Fruit fly (Drosophila melanogaster) whole organism, embryonic: Measurements from ENCODE around the gene CG11596.

ENCODE experiments used
- CG10543 ChIP-seq: fragments of 200-800 bp; sonication (Bioruptor generic); optimal IDR thresholded peaks from 3 replicates; lab custom pipeline; 2017; ENCODE audit warnings: missing biosample characterization, mild to moderate bottlenecking, missing genetic modification characterization, moderate library complexity
- CG11085 ChIP-seq: fragments of 200-800 bp; sonication (Bioruptor generic); IDR thresholded peaks from 2 replicates; pipeline ENCODE4 v1.3.6; 2022; ENCODE audit warnings: missing biosample characterization, missing genetic modification characterization
- CG11093 ChIP-seq: fragments of 200-800 bp; sonication (Bioruptor generic); IDR thresholded peaks from 3 replicates; pipeline ENCODE4 v1.3.6; 2022; ENCODE audit warnings: missing biosample characterization, missing genetic modification characterization
- CG11504 ChIP-seq: fragments of 200-800 bp; sonication (Bioruptor generic); optimal IDR thresholded peaks from 3 replicates; lab custom pipeline; 2019; ENCODE audit warnings: missing biosample characterization, mild to moderate bottlenecking, missing genetic modification characterization, moderate library complexity
- CG11723 ChIP-seq: fragments of 200-800 bp; sonication (Bioruptor generic); optimal IDR thresholded peaks from 2 replicates; lab custom pipeline; 2017; ENCODE audit warnings: missing biosample characterization, mild to moderate bottlenecking, missing genetic modification characterization
- CG14441 ChIP-seq: fragments of 200-800 bp; sonication (Bioruptor generic); IDR thresholded peaks from 2 replicates; pipeline ENCODE4 v1.3.6; 2022; ENCODE audit warnings: missing biosample characterization, missing genetic modification characterization
- CG17829 ChIP-seq: fragments of 200-800 bp; optimal IDR thresholded peaks from 2 replicates; lab custom pipeline; 2019; ENCODE audit warnings: missing biosample characterization, mild to moderate bottlenecking, missing genetic modification characterization, moderate library complexity
- CG1832 ChIP-seq: fragments of 200-800 bp; sonication (Bioruptor generic); optimal IDR thresholded peaks from 2 replicates; lab custom pipeline; 2017; ENCODE audit warnings: missing biosample characterization, mild to moderate bottlenecking, missing genetic modification characterization, inconsistent platforms
- CG2120 ChIP-seq: fragments of 200-800 bp; sonication (Bioruptor generic); optimal IDR thresholded peaks from 3 replicates; lab custom pipeline; 2016; ENCODE audit warnings: missing biosample characterization, missing genetic modification characterization
- CG2712 ChIP-seq: fragments of 200-800 bp; optimal IDR thresholded peaks from 3 replicates; lab custom pipeline; 2019; ENCODE audit warnings: missing biosample characterization, mild to moderate bottlenecking, missing genetic modification characterization, moderate library complexity
- CG3995 ChIP-seq: fragments of 200-800 bp; sonication (Bioruptor generic); optimal IDR thresholded peaks from 3 replicates; lab custom pipeline; 2016; ENCODE audit warnings: missing biosample characterization, missing genetic modification characterization
- CG4424 ChIP-seq: fragments of 200-800 bp; sonication (Bioruptor generic); optimal IDR thresholded peaks from 3 replicates; lab custom pipeline; 2016; ENCODE audit warnings: missing biosample characterization, missing genetic modification characterization
- CG5180 ChIP-seq: fragments of 200-800 bp; sonication (Bioruptor generic); optimal IDR thresholded peaks from 3 replicates; lab custom pipeline; 2017; ENCODE audit warnings: missing biosample characterization, missing genetic modification characterization, mild to moderate bottlenecking, moderate library complexity, missing genetic modification reagents
- CG6254 ChIP-seq: fragments of 200-800 bp; sonication (Bioruptor generic); optimal IDR thresholded peaks from 3 replicates; lab custom pipeline; 2017; ENCODE audit warnings: mild to moderate bottlenecking, missing biosample characterization, missing genetic modification reagents, missing genetic modification characterization
- CG6689 ChIP-seq: fragments of 200-800 bp; sonication (Bioruptor generic); IDR thresholded peaks from 2 replicates; pipeline ENCODE4 v1.3.6; 2022; ENCODE audit warnings: missing biosample characterization, missing genetic modification characterization
- CG6791 ChIP-seq: fragments of 200-800 bp; sonication (Bioruptor generic); IDR thresholded peaks from 3 replicates; pipeline ENCODE4 v1.3.6; 2022; ENCODE audit warnings: missing biosample characterization, missing genetic modification characterization; ENCODE audit not compliant: partially characterized antibody
- CG8281 ChIP-seq: fragments of 200-800 bp; sonication (Bioruptor generic); optimal IDR thresholded peaks from 2 replicates; lab custom pipeline; 2018; ENCODE audit warnings: missing biosample characterization, mild to moderate bottlenecking, missing genetic modification characterization, moderate library complexity
- CG8290 ChIP-seq, 3 experiments: fragments of 200-800 bp; sonication (Bioruptor generic); optimal IDR thresholded peaks; 2 replicates each; lab custom pipeline; 2016 to 2019; ENCODE audit warnings: missing biosample characterization in 3 of 3, missing genetic modification characterization in 3 of 3, mild to moderate bottlenecking in 2 of 3, moderate library complexity in 1 of 3
- CG8944 ChIP-seq: fragments of 200-800 bp; sonication (Bioruptor generic); optimal IDR thresholded peaks from 3 replicates; lab custom pipeline; 2016; ENCODE audit warnings: missing biosample characterization, missing genetic modification characterization
- CG9437 ChIP-seq: fragments of 200-800 bp; sonication (Bioruptor generic); optimal IDR thresholded peaks from 2 replicates; lab custom pipeline; 2018; ENCODE audit warnings: missing biosample characterization, mild to moderate bottlenecking, missing genetic modification characterization
- CkIIα-i1 ChIP-seq: fragments of 200-800 bp; sonication (Bioruptor generic); IDR thresholded peaks from 2 replicates; pipeline ENCODE4 v1.3.6; 2022; ENCODE audit warnings: missing biosample characterization, missing genetic modification characterization
- Dfd ChIP-seq, 2 experiments: fragments of >200 bp; optimal IDR thresholded peaks; 2 replicates each; lab custom pipeline; 2017; ENCODE audit warnings: missing biosample characterization in 2 of 2, missing genetic modification characterization in 2 of 2
- Drgx ChIP-seq: fragments of 200-800 bp; sonication (Bioruptor generic); IDR thresholded peaks from 2 replicates; pipeline ENCODE4 v1.3.6; 2022; ENCODE audit warnings: missing biosample characterization, missing genetic modification characterization
- ERR ChIP-seq: fragments of 200-800 bp; sonication (Bioruptor generic); optimal IDR thresholded peaks from 2 replicates; lab custom pipeline; 2016; ENCODE audit warnings: missing biosample characterization, missing genetic modification characterization
- Elba2 ChIP-seq: fragments of 200-800 bp; sonication (Bioruptor generic); optimal IDR thresholded peaks from 3 replicates; lab custom pipeline; 2016; ENCODE audit warnings: missing biosample characterization, missing genetic modification characterization
- Fer3 ChIP-seq: fragments of 200-800 bp; sonication (Bioruptor generic); optimal IDR thresholded peaks from 2 replicates; lab custom pipeline; 2018; ENCODE audit warnings: missing biosample characterization, mild to moderate bottlenecking, missing genetic modification characterization, moderate library complexity
- Hr51 ChIP-seq, 2 experiments: fragments of 200-800 bp; sonication (Bioruptor generic); optimal IDR thresholded peaks; 2 replicates in 1 of 2; 3 replicates in 1 of 2; lab custom pipeline; 2016 to 2018; ENCODE audit warnings: missing biosample characterization in 2 of 2, missing genetic modification characterization in 2 of 2, mild to moderate bottlenecking in 1 of 2, moderate library complexity in 1 of 2
- Lhr ChIP-seq: fragments of 200-800 bp; sonication (Bioruptor generic); optimal IDR thresholded peaks from 3 replicates; lab custom pipeline; 2017; ENCODE audit warnings: mild to moderate bottlenecking, missing biosample characterization, missing genetic modification reagents, missing genetic modification characterization
- MESR4 ChIP-seq: fragments of 200-800 bp; sonication (Bioruptor generic); optimal IDR thresholded peaks from 2 replicates; lab custom pipeline; 2018; ENCODE audit warnings: missing biosample characterization, mild to moderate bottlenecking, missing genetic modification characterization, moderate library complexity
- PHDP ChIP-seq: fragments of 200-800 bp; sonication (Bioruptor generic); optimal IDR thresholded peaks from 3 replicates; lab custom pipeline; 2018; ENCODE audit warnings: missing biosample characterization, mild to moderate bottlenecking, missing genetic modification characterization, moderate library complexity
- Trl ChIP-seq, 3 experiments: fragments of >200 bp in 2 of 3; fragments of 200-800 bp in 1 of 3; sonication (Bioruptor generic) in 1 of 3; optimal IDR thresholded peaks; 2 replicates in 1 of 3; 3 replicates in 2 of 3; lab custom pipeline; 2016 to 2017; ENCODE audit warnings: missing biosample characterization in 1 of 3, missing genetic modification characterization in 1 of 3
- YL-1 ChIP-seq: fragments of 200-800 bp; sonication (Bioruptor generic); optimal IDR thresholded peaks from 3 replicates; lab custom pipeline; 2017; ENCODE audit warnings: missing biosample characterization, mild to moderate bottlenecking, missing genetic modification characterization
- ap ChIP-seq: fragments of 200-800 bp; sonication (Bioruptor generic); IDR thresholded peaks from 2 replicates; pipeline ENCODE4 v1.3.6; 2022; ENCODE audit warnings: missing biosample characterization, missing genetic modification characterization
- bab2 ChIP-seq: fragments of 200-800 bp; sonication (Bioruptor generic); optimal IDR thresholded peaks from 2 replicates; lab custom pipeline; 2016; ENCODE audit warnings: missing biosample characterization, missing genetic modification characterization
- ewg ChIP-seq: fragments of 200-800 bp; sonication (Bioruptor generic); optimal IDR thresholded peaks from 3 replicates; lab custom pipeline; 2017; ENCODE audit warnings: mild to moderate bottlenecking, missing biosample characterization, missing genetic modification reagents, missing genetic modification characterization
- gsb-n ChIP-seq: fragments of 200-800 bp; sonication (Bioruptor generic); optimal IDR thresholded peaks from 3 replicates; lab custom pipeline; 2018; ENCODE audit warnings: missing biosample characterization, mild to moderate bottlenecking, missing genetic modification characterization
- hb ChIP-seq: fragments of 200-800 bp; sonication (Bioruptor generic); IDR thresholded peaks from 3 replicates; pipeline ENCODE4 v1.3.6; 2022; ENCODE audit warnings: missing biosample characterization, missing genetic modification characterization; ENCODE audit not compliant: partially characterized antibody
- inv ChIP-seq: fragments of 200-800 bp; sonication (Bioruptor generic); IDR thresholded peaks from 2 replicates; pipeline ENCODE4 v1.3.6; 2022; ENCODE audit warnings: missing biosample characterization, missing genetic modification characterization; ENCODE audit not compliant: partially characterized antibody
- jigr1 ChIP-seq: fragments of 200-800 bp; sonication (Bioruptor generic); IDR thresholded peaks from 3 replicates; pipeline ENCODE4 v1.3.6; 2022; ENCODE audit warnings: missing biosample characterization, missing genetic modification characterization
- kni ChIP-seq: fragments of 200-800 bp; sonication (Bioruptor generic); optimal IDR thresholded peaks from 3 replicates; lab custom pipeline; 2017; ENCODE audit warnings: mild to moderate bottlenecking, missing biosample characterization, missing genetic modification reagents, missing genetic modification characterization
- pnt ChIP-seq: fragments of 200-800 bp; sonication (Bioruptor generic); optimal IDR thresholded peaks from 3 replicates; lab custom pipeline; 2016; ENCODE audit warnings: missing biosample characterization, missing genetic modification characterization
- sc ChIP-seq, 3 experiments: fragments of >200 bp in 2 of 3; fragments of 200-800 bp in 1 of 3; sonication (Bioruptor generic) in 1 of 3; optimal IDR thresholded peaks; 2 replicates in 2 of 3; 3 replicates in 1 of 3; lab custom pipeline; 2017; ENCODE audit warnings: mild to moderate bottlenecking in 1 of 3, missing biosample characterization in 1 of 3, missing genetic modification characterization in 1 of 3, missing genetic modification reagents in 1 of 3
- shn ChIP-seq: fragments of 200-800 bp; sonication (Bioruptor generic); optimal IDR thresholded peaks from 3 replicates; lab custom pipeline; 2016; ENCODE audit warnings: missing biosample characterization, missing genetic modification characterization
- sisA ChIP-seq: fragments of 200-800 bp; sonication (Bioruptor generic); IDR thresholded peaks from 2 replicates; pipeline ENCODE4 v1.3.6; 2022; ENCODE audit warnings: missing biosample characterization, missing genetic modification characterization
- slp2 ChIP-seq: fragments of 200-800 bp; sonication (Bioruptor generic); optimal IDR thresholded peaks from 2 replicates; lab custom pipeline; 2016; ENCODE audit warnings: missing biosample characterization, missing genetic modification characterization
- so ChIP-seq: fragments of 200-800 bp; sonication (Bioruptor generic); IDR thresholded peaks from 3 replicates; pipeline ENCODE4 v1.3.6; 2022; ENCODE audit warnings: missing biosample characterization, missing genetic modification characterization
- tna ChIP-seq: fragments of 200-800 bp; sonication (Bioruptor generic); IDR thresholded peaks from 2 replicates; pipeline ENCODE4 v1.3.6; 2022; ENCODE audit warnings: missing biosample characterization, missing genetic modification characterization; ENCODE audit not compliant: partially characterized antibody
- trh ChIP-seq: fragments of 200-800 bp; sonication (Bioruptor generic); optimal IDR thresholded peaks from 2 replicates; lab custom pipeline; 2016; ENCODE audit warnings: missing biosample characterization, missing genetic modification characterization
- vvl ChIP-seq: fragments of 200-800 bp; sonication (Bioruptor generic); IDR thresholded peaks from 2 replicates; pipeline ENCODE4 v1.3.6; 2022; ENCODE audit warnings: missing biosample characterization, missing genetic modification characterization

CG11596 gene

DNA sequence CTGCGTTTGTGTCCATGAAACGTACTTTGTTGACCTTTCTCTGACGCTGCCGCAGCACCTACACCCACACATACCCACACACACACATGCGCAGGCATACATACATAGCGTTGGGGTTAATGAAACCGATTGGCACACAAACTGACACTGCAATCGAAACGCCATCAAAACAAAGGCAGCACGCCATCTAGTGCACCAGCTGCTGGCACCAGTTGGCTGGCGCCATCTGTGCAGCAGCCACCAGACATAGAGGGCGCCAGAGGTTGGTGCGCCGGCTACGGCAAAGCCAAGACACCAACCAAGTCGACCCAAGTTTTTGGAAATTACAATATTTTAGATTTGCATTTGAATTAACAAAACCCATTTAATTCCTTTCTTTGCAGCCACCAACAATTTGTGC lies 25.4 kb downstream of the CG11596 start (continued):
- TF ChIP-seq CG2712 (peak; percentile 60), ERR (GFP tag; lab: Kevin White, UChicago) (peak; percentile 47), trh (GFP tag; lab: Kevin White, UChicago) (no peak), MESR4 (GFP tag; lab: Kevin White, UChicago) (no peak), shn (GFP tag; lab: Kevin White, UChicago) (peak; percentile 67), CG17829 (tag; lab: Kevin White, UChicago) (peak; percentile 69), CG11085 (GFP tag; lab: Robert Waterston, UW) (peak; percentile 78), inv (no peak), sisA (GFP tag; lab: Robert Waterston, UW) (peak; percentile 94), CG6791 (peak; percentile 54; the same call in 1 of the 3 replicates), hb (GFP tag; lab: Robert Waterston, UW) (no peak), Drgx (GFP tag; lab: Robert Waterston, UW) (no peak), kni (no peak), CG8944 (peak; percentile 83), Trl (optimal IDR thresholded peaks at IDR 0.05; lab: Kevin White, UChicago) (no peak), Trl (GFP tag; optimal IDR thresholded peaks at IDR 0.05; lab: Kevin White, UChicago) (peak; percentile 81), CG11723 (GFP tag; lab: Kevin White, UChicago) (no peak), CG4424 (peak; percentile 51), slp2 (GFP tag; lab: Kevin White, UChicago) (peak; percentile 10), CG10543 (GFP tag; lab: Kevin White, UChicago) (no peak), Lhr (GFP tag; lab: Kevin White, UChicago) (peak; percentile 89), CG2120 (GFP tag; lab: Kevin White, UChicago) (peak; percentile 66), tna (GFP tag; lab: Robert Waterston, UW) (no peak), CG3995 (no peak), CG11504 (tag; lab: Kevin White, UChicago) (peak; percentile 59), CG14441 (peak; percentile 73), Dfd (GFP tag; optimal IDR thresholded peaks at IDR 0.05; lab: Kevin White, UChicago) (no peak), CG8281 (tag; lab: Kevin White, UChicago) (no peak), vvl (GFP tag; lab: Robert Waterston, UW) (peak; percentile 83), Fer3 (tag; lab: Kevin White, UChicago) (peak; percentile 39), jigr1 (GFP tag; lab: Robert Waterston, UW) (peak; percentile 44; the same call in 1 of the 3 replicates), bab2 (GFP tag; lab: Kevin White, UChicago) (peak; percentile 75), CG1832 (GFP tag; lab: Kevin White, UChicago) (no peak), so (GFP tag; lab: Robert Waterston, UW) (0 out of 3 replicates have a peak, but pooled peaks have one; percentile 21), Hr51 (GFP tag; optimal IDR thresholded peaks at IDR 0.05; lab: Kevin White, UChicago) (peak in 1 of 2 experiments; percentile 41), CG6254 (GFP tag; lab: Kevin White, UChicago) (no peak), gsb-n (tag; lab: Kevin White, UChicago) (no peak), ewg (GFP tag; lab: Kevin White, UChicago) (peak; percentile 55), CkIIα-i1 (GFP tag; lab: Robert Waterston, UW) (no peak), CG6689 (GFP tag; lab: Robert Waterston, UW) (peak; percentile 50; the same call in 1 of the 2 replicates), CG5180 (GFP tag; lab: Kevin White, UChicago) (no peak), PHDP (tag; lab: Kevin White, UChicago) (no peak), Elba2 (GFP tag; lab: Kevin White, UChicago) (no peak), sc (optimal IDR thresholded peaks at IDR 0.05; lab: Kevin White, UChicago) (no peak), sc (GFP tag; optimal IDR thresholded peaks at IDR 0.05; lab: Kevin White, UChicago) (no peak), CG8290 (GFP tag; optimal IDR thresholded peaks at IDR 0.05; lab: Kevin White, UChicago) (peak; percentile 85), CG8290 (tag; optimal IDR thresholded peaks at IDR 0.05; lab: Kevin White, UChicago) (peak in 1 of 2 experiments; percentile 89), CG9437 (GFP tag; lab: Kevin White, UChicago) (no peak), pnt (GFP tag; lab: Kevin White, UChicago) (peak; percentile 86), ap (GFP tag; lab: Robert Waterston, UW) (no peak), YL-1 (GFP tag; lab: Kevin White, UChicago) (no peak), CG11093 (GFP tag; lab: Robert Waterston, UW) (peak; percentile 35; the same call in 1 of the 3 replicates)
